Fruit fly (Drosophila melanogaster) S2 (cell line): ENCODE results near the gene CG8419.

Experiments
- CG8478 ChIP-seq: fragments of >200 bp; optimal IDR thresholded peaks from 2 replicates; lab custom pipeline; 2018
- CTCF ChIP-seq, 2 experiments: fragments of >200 bp; optimal IDR thresholded peaks; 2 replicates each; lab custom pipeline; 2018

dm6 chr2L:8164219-8164618, 41.8 kb upstream of the CG8419 start:
- TF ChIP-seq CTCF (optimal IDR thresholded peaks at IDR 0.05; lab: Kevin White, UChicago) (no peak), CG8478 (lab: Kevin White, UChicago) (no peak)
